Fruit fly (Drosophila melanogaster) whole organism, wandering third instar larva: ENCODE results near the gene msl-3.

Experiments used
- Abd-B ChIP-seq: fragments of >200 bp; optimal IDR thresholded peaks from 2 replicates; lab custom pipeline; 2017; ENCODE audit warnings: missing biosample characterization, missing genetic modification characterization
- CG32264 ChIP-seq: fragments of 200-800 bp; sonication (Bioruptor generic); optimal IDR thresholded peaks from 2 replicates; lab custom pipeline; 2016; ENCODE audit warnings: missing biosample characterization, missing genetic modification characterization
- CG9705 ChIP-seq: fragments of 200-800 bp; sonication (Bioruptor generic); optimal IDR thresholded peaks from 2 replicates; lab custom pipeline; 2018; ENCODE audit warnings: missing biosample characterization, mild to moderate bottlenecking, missing genetic modification characterization
- Dfd ChIP-seq: fragments of >200 bp; optimal IDR thresholded peaks from 2 replicates; lab custom pipeline; 2017; ENCODE audit warnings: missing biosample characterization, missing genetic modification characterization
- Dif ChIP-seq: fragments of 200-275, 200-300 bp; sonication (Bioruptor generic); optimal IDR thresholded peaks from 2 replicates; lab custom pipeline; 2018; ENCODE audit warnings: missing biosample characterization, missing genetic modification characterization; ENCODE audit not compliant: partially characterized antibody
- GATAd ChIP-seq: sonication (Bioruptor generic); optimal IDR thresholded peaks from 2 replicates; lab custom pipeline; 2016; ENCODE audit warnings: missing biosample characterization, missing genetic modification characterization
- Hnf4 ChIP-seq: fragments of 200-800 bp; sonication (Bioruptor generic); optimal IDR thresholded peaks from 2 replicates; lab custom pipeline; 2016; ENCODE audit warnings: missing biosample characterization, mild to moderate bottlenecking, missing genetic modification characterization
- Hr78 ChIP-seq: fragments of >200 bp; optimal IDR thresholded peaks from 2 replicates; lab custom pipeline; 2017; ENCODE audit warnings: missing biosample characterization, missing genetic modification characterization
- Hr83 ChIP-seq: fragments of 200-300 bp; sonication (Bioruptor generic); optimal IDR thresholded peaks from 2 replicates; lab custom pipeline; 2016; ENCODE audit warnings: missing biosample characterization, mild to moderate bottlenecking, missing genetic modification characterization, moderate library complexity; ENCODE audit not compliant: poor library complexity, severe bottlenecking
- Jra ChIP-seq: sonication (Bioruptor generic); optimal IDR thresholded peaks from 2 replicates; lab custom pipeline; 2016; ENCODE audit warnings: missing biosample characterization, missing genetic modification characterization
- Mio ChIP-seq: sonication (Bioruptor generic); optimal IDR thresholded peaks from 2 replicates; lab custom pipeline; 2016; ENCODE audit warnings: missing biosample characterization, missing genetic modification characterization
- Myc ChIP-seq: fragments of >200 bp; optimal IDR thresholded peaks from 2 replicates; lab custom pipeline; 2017
- N ChIP-seq: fragments of >200 bp; optimal IDR thresholded peaks from 2 replicates; lab custom pipeline; 2018; ENCODE audit warnings: missing biosample characterization, missing external identifiers, missing genetic modification characterization
- OdsH ChIP-seq: fragments of 200-800 bp; sonication (Bioruptor generic); optimal IDR thresholded peaks from 2 replicates; lab custom pipeline; 2016; ENCODE audit warnings: missing biosample characterization, mild to moderate bottlenecking, missing genetic modification characterization
- Rel ChIP-seq, 2 experiments: fragments of 200-800 bp; sonication (Bioruptor generic) in 1 of 2; optimal IDR thresholded peaks; 2 replicates in 1 of 2; 3 replicates in 1 of 2; lab custom pipeline; 2016 to 2019; ENCODE audit warnings: mild to moderate bottlenecking in 2 of 2, missing biosample characterization in 2 of 2, missing genetic modification characterization in 2 of 2, moderate library complexity in 1 of 2
- Sp1 ChIP-seq: fragments of 200-800 bp; sonication (Bioruptor generic); optimal IDR thresholded peaks from 3 replicates; lab custom pipeline; 2019; ENCODE audit warnings: missing biosample characterization, mild to moderate bottlenecking, missing genetic modification characterization, moderate library complexity
- Vsx2 ChIP-seq: fragments of 200-300, 225-300 bp; sonication (Bioruptor generic); optimal IDR thresholded peaks from 2 replicates; lab custom pipeline; 2018; ENCODE audit warnings: missing biosample characterization, missing genetic modification characterization; ENCODE audit not compliant: partially characterized antibody
- br ChIP-seq: fragments of 200-800 bp; sonication (Bioruptor generic); optimal IDR thresholded peaks from 2 replicates; lab custom pipeline; 2016; ENCODE audit warnings: missing biosample characterization, missing genetic modification characterization
- brk ChIP-seq: fragments of 200-800 bp; sonication (Bioruptor generic); optimal IDR thresholded peaks from 2 replicates; lab custom pipeline; 2016; ENCODE audit warnings: missing biosample characterization, mild to moderate bottlenecking, missing genetic modification characterization
- dl ChIP-seq, 2 experiments: fragments of 175-275, 200-275 bp in 1 of 2; fragments of 200-275 bp in 1 of 2; sonication (Bioruptor generic); optimal IDR thresholded peaks; lab custom pipeline; 2018; ENCODE audit warnings: mild to moderate bottlenecking in 2 of 2, missing biosample characterization in 2 of 2, missing genetic modification characterization in 2 of 2, moderate library complexity in 2 of 2; ENCODE audit not compliant: partially characterized antibody in 2 of 2, insufficient read depth in 1 of 2
- dmrt93B ChIP-seq: fragments of 200-800 bp; sonication (Bioruptor generic); optimal IDR thresholded peaks from 2 replicates; lab custom pipeline; 2018; ENCODE audit warnings: missing biosample characterization, mild to moderate bottlenecking, missing genetic modification characterization
- dsf ChIP-seq: sonication (Bioruptor generic); optimal IDR thresholded peaks from 2 replicates; lab custom pipeline; 2016; ENCODE audit warnings: missing biosample characterization, missing genetic modification characterization, borderline replicate concordance
- ey ChIP-seq: fragments of 200-800 bp; sonication (Bioruptor generic); optimal IDR thresholded peaks from 2 replicates; lab custom pipeline; 2016; ENCODE audit warnings: missing biosample characterization, missing genetic modification characterization
- foxo ChIP-seq, 2 experiments: fragments of 200-800 bp; sonication (Bioruptor generic); optimal IDR thresholded peaks; 2 replicates in 1 of 2; 3 replicates in 1 of 2; lab custom pipeline; 2016 to 2017; ENCODE audit warnings: missing biosample characterization in 2 of 2, missing genetic modification characterization in 2 of 2
- h ChIP-seq: fragments of 200-800 bp; sonication (Bioruptor generic); optimal IDR thresholded peaks from 3 replicates; lab custom pipeline; 2016; ENCODE audit warnings: missing biosample characterization, mild to moderate bottlenecking, missing genetic modification characterization
- jim ChIP-seq: fragments of 175-275, 200-325 bp; sonication (Bioruptor generic); optimal IDR thresholded peaks from 2 replicates; lab custom pipeline; 2016; ENCODE audit warnings: missing biosample characterization, mild to moderate bottlenecking, missing genetic modification characterization
- lola ChIP-seq: fragments of >200 bp; optimal IDR thresholded peaks from 2 replicates; lab custom pipeline; 2017; ENCODE audit warnings: missing biosample characterization, missing genetic modification characterization
- pan ChIP-seq: fragments of >200 bp; optimal IDR thresholded peaks from 2 replicates; lab custom pipeline; 2017
- psq ChIP-seq: fragments of 200-800 bp; sonication (Bioruptor generic); optimal IDR thresholded peaks from 3 replicates; lab custom pipeline; 2017; ENCODE audit warnings: missing biosample characterization, mild to moderate bottlenecking, missing genetic modification characterization, moderate library complexity
- rgr ChIP-seq: fragments of 200-800 bp; sonication (Bioruptor generic); optimal IDR thresholded peaks from 3 replicates; lab custom pipeline; 2016; ENCODE audit warnings: missing biosample characterization, mild to moderate bottlenecking, missing genetic modification characterization
- sage ChIP-seq: fragments of 200-800 bp; sonication (Bioruptor generic); optimal IDR thresholded peaks from 2 replicates; lab custom pipeline; 2016; ENCODE audit warnings: missing biosample characterization, mild to moderate bottlenecking, missing genetic modification characterization
- sv ChIP-seq: fragments of 200-800 bp; sonication (Bioruptor generic); optimal IDR thresholded peaks from 3 replicates; lab custom pipeline; 2016; ENCODE audit warnings: missing biosample characterization, missing genetic modification characterization
- tai ChIP-seq: sonication (Bioruptor generic); optimal IDR thresholded peaks from 2 replicates; lab custom pipeline; 2016; ENCODE audit warnings: missing biosample characterization, missing genetic modification characterization
- usp ChIP-seq: fragments of >200 bp; optimal IDR thresholded peaks from 2 replicates; lab custom pipeline; 2017; ENCODE audit warnings: missing biosample characterization, missing genetic modification characterization
- woc ChIP-seq: sonication (Bioruptor generic); optimal IDR thresholded peaks from 2 replicates; lab custom pipeline; 2016; ENCODE audit warnings: missing biosample characterization, mild to moderate bottlenecking, missing genetic modification characterization

The msl-3 gene

dm6 chr3L:7086558-7087059, 38.7 kb downstream of the msl-3 start, which contains the start of gene Cpr65Ea:
TSS of gene Cpr65Ea (minus strand) at chr3L:7086608.
- TF ChIP-seq CG9705 (no peak), Myc (lab: Kevin White, UChicago) (no peak), GATAd (no peak), Vsx2 (GFP tag; lab: Kevin White, UChicago) (no peak), pan (no peak), OdsH (GFP tag; lab: Kevin White, UChicago) (no peak), lola (GFP tag; lab: Kevin White, UChicago) (no peak), dsf (GFP tag; lab: Kevin White, UChicago) (no peak), Rel (GFP tag; optimal IDR thresholded peaks at IDR 0.05; lab: Kevin White, UChicago) (no peak), Rel (tag; optimal IDR thresholded peaks at IDR 0.05; lab: Kevin White, UChicago) (no peak), usp (GFP tag; lab: Kevin White, UChicago) (no peak), rgr (GFP tag; lab: Kevin White, UChicago) (no peak), Hr83 (GFP tag; lab: Kevin White, UChicago) (no peak), Abd-B (no peak), Mio (GFP tag; lab: Kevin White, UChicago) (no peak), Hnf4 (GFP tag; lab: Kevin White, UChicago) (no peak), Sp1 (no peak), psq (GFP tag; lab: Kevin White, UChicago) (no peak), foxo (GFP tag; optimal IDR thresholded peaks at IDR 0.05; lab: Kevin White, UChicago) (no peak)

- TF ChIP-seq Hr78: no peak
- TF ChIP-seq usp (GFP tag; lab: Kevin White, UChicago): no peak
- TF ChIP-seq woc: no peak
- TF ChIP-seq sv (GFP tag; lab: Kevin White, UChicago): no peak
- TF ChIP-seq foxo (GFP tag; optimal IDR thresholded peaks at IDR 0.05; lab: Kevin White, UChicago): no peak
- no peak for TF ChIP-seq Dfd (GFP tag; lab: Kevin White, UChicago)
- TF ChIP-seq ey: no peak
- no peak for TF ChIP-seq Vsx2 (GFP tag; lab: Kevin White, UChicago)
- TF ChIP-seq rgr (GFP tag; lab: Kevin White, UChicago): no peak
- TF ChIP-seq dl (GFP tag; optimal IDR thresholded peaks at IDR 0.05; lab: Kevin White, UChicago; ENCODE audit: insufficient read depth in 1 of 2, partially characterized antibody in 2 of 2): no peak
- no peak for TF ChIP-seq CG32264 (GFP tag; lab: Kevin White, UChicago)
- TF ChIP-seq sage: no peak
- TF ChIP-seq Myc (lab: Kevin White, UChicago): no peak
- TF ChIP-seq lola (GFP tag; lab: Kevin White, UChicago): no peak
- TF ChIP-seq tai (GFP tag; lab: Kevin White, UChicago): no peak
- no peak for TF ChIP-seq GATAd
- TF ChIP-seq dsf (GFP tag; lab: Kevin White, UChicago): no peak
Measured at dm6 chr3L:7086093-7086492, 39.2 kb downstream of the msl-3 start.

- TF ChIP-seq pan (no peak), Hnf4 (GFP tag; lab: Kevin White, UChicago) (no peak), jim (GFP tag; lab: Kevin White, UChicago) (no peak), Abd-B (no peak), brk (GFP tag; lab: Kevin White, UChicago) (no peak), woc (no peak), usp (GFP tag; lab: Kevin White, UChicago) (no peak), h (GFP tag; lab: Kevin White, UChicago) (no peak), Mio (GFP tag; lab: Kevin White, UChicago) (no peak), OdsH (GFP tag; lab: Kevin White, UChicago) (no peak), CG9705 (no peak), br (no peak), Dif (no peak), Sp1 (no peak), Jra (GFP tag; lab: Kevin White, UChicago) (no peak), dmrt93B (GFP tag; lab: Kevin White, UChicago) (no peak), sage (no peak), N (GFP tag; lab: Kevin White, UChicago) (no peak), Hr78 (no peak), Myc (lab: Kevin White, UChicago) (no peak)
Measured at dm6 chr3L:7082168-7082567, 43.2 kb downstream of the msl-3 start.
